Worm (Caenorhabditis elegans) whole organism, mixed stage, embryonic: Measurements from ENCODE around the gene pges-2.

Experiments
- M03D4.4 ChIP-seq: sonication (generic microtip); optimal IDR thresholded peaks from 2 replicates; lab custom pipeline; 2017; ENCODE audit warnings: mild to moderate bottlenecking, missing genetic modification characterization, missing compliant biosample characterization
- bed-3 ChIP-seq: fragments of 200-800 bp; sonication (Bioruptor generic); optimal IDR thresholded peaks from 3 replicates; lab custom pipeline; 2018; ENCODE audit warnings: mild to moderate bottlenecking, missing genetic modification characterization, moderate library complexity, missing compliant biosample characterization
- blmp-1 ChIP-seq: fragments of 150-350 bp; optimal IDR thresholded peaks from 2 replicates; lab custom pipeline; 2014; ENCODE audit warnings: missing biosample characterization, missing genetic modification characterization
- ceh-39 ChIP-seq: fragments of 150-350 bp; optimal IDR thresholded peaks from 2 replicates; lab custom pipeline; 2014; ENCODE audit warnings: missing biosample characterization, missing genetic modification characterization
- ceh-43 ChIP-seq: fragments of 200-800 bp; sonication (Bioruptor generic); optimal IDR thresholded peaks from 2 replicates; lab custom pipeline; 2018; ENCODE audit warnings: mild to moderate bottlenecking, missing genetic modification characterization, moderate library complexity, missing compliant biosample characterization
- ces-1 ChIP-seq: fragments of 150-350 bp; optimal IDR thresholded peaks from 2 replicates; lab custom pipeline; 2014; ENCODE audit warnings: missing biosample characterization, missing genetic modification reagents, missing genetic modification characterization
- drap-1 ChIP-seq: fragments of 200-800 bp; sonication (Bioruptor generic); optimal IDR thresholded peaks from 3 replicates; lab custom pipeline; 2018; ENCODE audit warnings: mild to moderate bottlenecking, missing genetic modification characterization, missing compliant biosample characterization
- elt-1 ChIP-seq: sonication (generic microtip); optimal IDR thresholded peaks from 2 replicates; lab custom pipeline; 2017; ENCODE audit warnings: missing genetic modification characterization, mild to moderate bottlenecking, missing compliant biosample characterization, antibody characterized with exemption, moderate library complexity, borderline replicate concordance; ENCODE audit not compliant: insufficient read depth
- elt-3 ChIP-seq: fragments of 150-350 bp; optimal IDR thresholded peaks from 2 replicates; lab custom pipeline; 2014; ENCODE audit warnings: missing biosample characterization, missing genetic modification characterization
- flh-1 ChIP-seq: fragments of 200-800 bp; sonication (Bioruptor generic); optimal IDR thresholded peaks from 2 replicates; lab custom pipeline; 2018; ENCODE audit warnings: mild to moderate bottlenecking, missing genetic modification characterization, moderate library complexity, missing compliant biosample characterization
- ham-2 ChIP-seq: fragments of 200-800 bp; sonication (Bioruptor generic); optimal IDR thresholded peaks from 2 replicates; lab custom pipeline; 2018; ENCODE audit warnings: mild to moderate bottlenecking, missing genetic modification characterization, missing compliant biosample characterization
- hlh-1 ChIP-seq: fragments of 150-350 bp; optimal IDR thresholded peaks from 2 replicates; lab custom pipeline; 2014; ENCODE audit warnings: missing biosample characterization, missing genetic modification reagents, missing genetic modification characterization
- lin-13 ChIP-seq: fragments of 150-350 bp; optimal IDR thresholded peaks from 2 replicates; lab custom pipeline; 2014; ENCODE audit warnings: missing biosample characterization, missing genetic modification characterization
- lsy-2 ChIP-seq: fragments of 150-350 bp; optimal IDR thresholded peaks from 2 replicates; lab custom pipeline; 2014; ENCODE audit warnings: missing biosample characterization, missing genetic modification characterization
- mab-5 ChIP-seq: fragments of 150-350 bp; optimal IDR thresholded peaks from 2 replicates; lab custom pipeline; 2014; ENCODE audit warnings: missing biosample characterization, missing genetic modification characterization
- mep-1 ChIP-seq: fragments of 150-350 bp; optimal IDR thresholded peaks from 2 replicates; lab custom pipeline; 2017; ENCODE audit warnings: missing biosample characterization, missing genetic modification reagents, missing genetic modification characterization, inconsistent platforms
- mls-2 ChIP-seq: sonication (generic microtip); optimal IDR thresholded peaks from 2 replicates; lab custom pipeline; 2016; ENCODE audit warnings: mild to moderate bottlenecking, missing genetic modification characterization, moderate library complexity, missing compliant biosample characterization
- nhr-12 ChIP-seq: fragments of 150-350 bp; optimal IDR thresholded peaks from 2 replicates; lab custom pipeline; 2014; ENCODE audit warnings: missing biosample characterization, missing genetic modification characterization
- nhr-237 ChIP-seq: fragments of 150-350 bp; optimal IDR thresholded peaks from 2 replicates; lab custom pipeline; 2014; ENCODE audit warnings: missing biosample characterization, missing genetic modification characterization
- nhr-28 ChIP-seq: fragments of 150-350 bp; optimal IDR thresholded peaks from 2 replicates; lab custom pipeline; 2014; ENCODE audit warnings: missing biosample characterization, missing genetic modification characterization
- pha-4 ChIP-seq: fragments of 150-350 bp; optimal IDR thresholded peaks from 2 replicates; lab custom pipeline; 2018; ENCODE audit warnings: missing biosample characterization, missing genetic modification reagents, missing genetic modification characterization
- sem-2 ChIP-seq: fragments of 200-800 bp; sonication (Bioruptor generic); optimal IDR thresholded peaks from 2 replicates; lab custom pipeline; 2018; ENCODE audit warnings: mild to moderate bottlenecking, missing genetic modification characterization, missing compliant biosample characterization
- snpc-4 ChIP-seq: fragments of 150-350 bp; optimal IDR thresholded peaks from 2 replicates; lab custom pipeline; 2014; ENCODE audit warnings: missing biosample characterization, missing genetic modification characterization
- sptf-1 ChIP-seq: sonication (generic microtip); optimal IDR thresholded peaks from 2 replicates; lab custom pipeline; 2017; ENCODE audit warnings: mild to moderate bottlenecking, missing genetic modification characterization, moderate library complexity, missing compliant biosample characterization
- tbx-8 ChIP-seq: fragments of 200-800 bp; sonication (Bioruptor generic); optimal IDR thresholded peaks from 2 replicates; lab custom pipeline; 2018; ENCODE audit warnings: mild to moderate bottlenecking, missing genetic modification characterization, moderate library complexity, missing compliant biosample characterization
- unc-120 ChIP-seq: sonication (generic microtip); optimal IDR thresholded peaks from 2 replicates; lab custom pipeline; 2017; ENCODE audit warnings: missing genetic modification characterization, missing compliant biosample characterization; ENCODE audit not compliant: poor library complexity, severe bottlenecking
- unc-39 ChIP-seq: fragments of 150-350 bp; optimal IDR thresholded peaks from 2 replicates; lab custom pipeline; 2014; ENCODE audit warnings: missing biosample characterization, missing genetic modification characterization
- unc-62 ChIP-seq: fragments of 150-350 bp; optimal IDR thresholded peaks from 2 replicates; lab custom pipeline; 2014; ENCODE audit warnings: missing biosample characterization, missing genetic modification reagents, missing genetic modification characterization
- zip-8 ChIP-seq: fragments of 150-350 bp; optimal IDR thresholded peaks from 2 replicates; lab custom pipeline; 2014; ENCODE audit warnings: missing biosample characterization, missing genetic modification characterization
- ztf-11 ChIP-seq: fragments of 150-350 bp; optimal IDR thresholded peaks from 2 replicates; lab custom pipeline; 2014; ENCODE audit warnings: missing biosample characterization, missing genetic modification characterization

The pges-2 gene

DNA sequence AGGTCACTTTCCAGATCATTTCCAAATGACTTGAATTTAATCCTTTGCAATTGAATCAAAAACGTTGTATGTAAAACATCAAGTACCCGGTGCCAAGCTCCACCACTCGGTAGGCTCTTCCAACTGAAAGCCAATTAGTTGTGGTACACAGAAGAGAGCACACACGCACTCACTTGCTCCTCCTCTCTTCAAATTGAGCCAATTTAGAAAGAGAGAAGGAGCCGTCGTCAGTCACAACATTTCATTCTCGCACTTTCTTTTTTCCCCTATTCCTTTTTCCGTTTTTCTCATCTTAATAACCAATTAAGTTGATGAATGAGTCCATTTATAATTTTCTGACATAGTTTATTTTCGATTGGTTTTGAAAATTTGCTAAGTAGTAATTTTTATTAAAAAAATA lies 30.7 kb upstream of the pges-2 start:
- TF ChIP-seq sptf-1 (tag; lab: Kevin White, UChicago) (no peak), ces-1 (GFP tag; lab: Kevin White, UChicago) (peak; percentile 73)

DNA sequence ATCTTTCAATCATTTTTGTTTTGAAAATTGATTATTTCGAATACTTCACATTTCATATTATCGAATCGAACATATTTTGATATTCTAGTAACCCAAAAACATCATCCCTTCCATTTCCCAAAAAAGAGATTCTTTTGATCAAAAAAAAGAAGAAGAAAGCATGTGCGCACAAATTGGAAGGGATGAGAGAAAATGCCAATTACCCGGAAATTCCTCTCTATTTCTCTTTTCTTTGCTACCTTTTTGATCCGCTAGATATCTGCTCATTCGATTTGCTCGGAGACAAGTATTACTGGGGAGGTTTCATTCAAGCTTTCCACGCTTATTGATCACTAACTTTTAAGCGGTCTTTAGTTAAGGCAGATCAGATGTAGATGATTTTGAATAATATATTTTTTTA lies 29.2 kb upstream of the pges-2 start:
- no peak for TF ChIP-seq ceh-39 (tag; lab: Kevin White, UChicago)
- no peak for TF ChIP-seq unc-120 (tag; lab: Kevin White, UChicago)
- no peak for TF ChIP-seq M03D4.4 (tag; lab: Kevin White, UChicago)
- TF ChIP-seq elt-3 (tag; lab: Kevin White, UChicago) = no peak
- TF ChIP-seq ces-1 (GFP tag; lab: Kevin White, UChicago) = peak; percentile 85
- TF ChIP-seq elt-1 (tag; lab: Kevin White, UChicago) = no peak
- no peak for TF ChIP-seq bed-3 (GFP tag; lab: Kevin White, UChicago)
- no peak for TF ChIP-seq unc-62 (GFP tag; lab: Kevin White, UChicago)

DNA sequence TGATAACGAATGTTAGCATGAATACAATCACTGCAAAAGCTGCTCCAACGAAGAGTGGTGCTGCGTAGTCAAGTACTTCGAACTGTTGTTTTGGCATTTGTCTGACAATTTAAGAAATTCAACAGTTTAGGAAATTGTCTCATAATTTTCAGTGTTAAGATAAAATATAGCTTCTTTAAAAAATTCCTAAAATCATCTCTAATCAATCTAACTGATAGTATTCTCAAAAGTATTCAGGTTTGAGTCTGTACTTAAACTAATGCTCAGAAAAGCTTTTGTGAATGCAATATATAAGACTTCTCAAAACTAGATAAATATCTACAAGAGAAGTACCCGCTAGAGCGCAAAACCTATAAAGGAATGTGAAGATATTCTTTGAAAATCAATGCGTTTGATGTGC lies 27.3 kb upstream of the pges-2 start, which contains the start of gene R10H10.4:
TSS of gene R10H10.4 (minus strand) at position 101 of the 400 bp plus-strand sequence.
- no peak for TF ChIP-seq nhr-28 (tag; lab: Kevin White, UChicago)
- TF ChIP-seq snpc-4 (tag; lab: Kevin White, UChicago) = no peak
- TF ChIP-seq blmp-1 (tag; lab: Kevin White, UChicago) = no peak
- no peak for TF ChIP-seq bed-3 (GFP tag; lab: Kevin White, UChicago)
- TF ChIP-seq hlh-1 = no peak
- TF ChIP-seq drap-1 (GFP tag; lab: Kevin White, UChicago) = no peak
- TF ChIP-seq mls-2 (tag; lab: Kevin White, UChicago) = no peak
- TF ChIP-seq sptf-1 (tag; lab: Kevin White, UChicago) = no peak
- TF ChIP-seq elt-1 (tag; lab: Kevin White, UChicago) = no peak
- TF ChIP-seq sem-2 = no peak
- no peak for TF ChIP-seq unc-62 (GFP tag; lab: Kevin White, UChicago)
- TF ChIP-seq lin-13 = no peak
- TF ChIP-seq pha-4 (tag; lab: Kevin White, UChicago) = no peak

DNA sequence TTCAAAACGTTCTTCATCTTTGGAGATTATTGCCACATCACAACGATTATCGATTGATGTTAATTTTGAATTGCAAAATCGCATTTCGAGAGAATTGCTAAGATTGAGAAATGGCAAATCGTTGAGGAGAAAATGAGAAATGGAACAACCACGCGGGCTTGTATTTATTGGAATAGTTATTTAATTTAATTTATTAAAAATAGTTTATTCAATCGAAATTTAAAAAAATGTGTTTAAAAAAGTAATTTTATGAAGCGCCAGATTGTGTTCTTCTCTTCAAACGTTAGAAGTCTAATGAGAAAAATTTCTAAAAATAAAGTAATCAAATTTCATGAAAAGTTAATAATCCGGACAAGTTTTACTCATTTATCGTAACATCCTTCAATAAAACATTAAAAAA lies 24.2 kb upstream of the pges-2 start, which contains the start of gene spe-26:
TSS of gene spe-26 (minus strand) at position 101 of the 400 bp plus-strand sequence.
- TF ChIP-seq elt-1 (tag; lab: Kevin White, UChicago) (no peak), ceh-39 (tag; lab: Kevin White, UChicago) (no peak), elt-3 (tag; lab: Kevin White, UChicago) (no peak), ceh-43 (GFP tag; lab: Kevin White, UChicago) (no peak), blmp-1 (tag; lab: Kevin White, UChicago) (no peak)

DNA sequence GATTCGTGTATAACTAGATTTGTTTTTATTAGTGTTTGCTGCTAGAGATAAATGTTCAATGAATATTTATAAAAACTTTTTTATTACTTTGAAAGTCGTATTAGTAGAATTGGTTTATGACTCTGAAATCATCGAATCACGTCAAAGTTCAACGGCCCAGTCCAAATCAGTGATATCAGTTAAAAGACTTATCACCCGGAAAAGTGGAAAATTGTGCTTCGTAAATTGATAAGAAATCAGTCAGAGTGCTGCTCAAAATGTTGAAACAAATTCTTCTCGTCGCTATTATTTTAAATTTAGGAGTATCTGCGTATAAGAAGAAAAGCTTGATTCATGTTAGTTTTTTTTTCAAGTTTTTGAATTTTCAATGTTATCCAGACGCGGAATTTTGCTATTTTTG lies 20.7 kb upstream of the pges-2 start, which contains the start of gene R10H10.3:
TSS of gene R10H10.3 (plus strand) at position 243 of the 400 bp plus-strand sequence.
- TF ChIP-seq elt-1 (tag; lab: Kevin White, UChicago) = no peak
- TF ChIP-seq nhr-12 (tag; lab: Kevin White, UChicago) = no peak
- TF ChIP-seq tbx-8 (GFP tag; lab: Kevin White, UChicago) = no peak
- no peak for TF ChIP-seq ceh-39 (tag; lab: Kevin White, UChicago)
- TF ChIP-seq blmp-1 (tag; lab: Kevin White, UChicago) = no peak
- no peak for TF ChIP-seq mab-5 (tag; lab: Kevin White, UChicago)
- TF ChIP-seq ham-2 (GFP tag; lab: Kevin White, UChicago) = no peak
- no peak for TF ChIP-seq zip-8

DNA sequence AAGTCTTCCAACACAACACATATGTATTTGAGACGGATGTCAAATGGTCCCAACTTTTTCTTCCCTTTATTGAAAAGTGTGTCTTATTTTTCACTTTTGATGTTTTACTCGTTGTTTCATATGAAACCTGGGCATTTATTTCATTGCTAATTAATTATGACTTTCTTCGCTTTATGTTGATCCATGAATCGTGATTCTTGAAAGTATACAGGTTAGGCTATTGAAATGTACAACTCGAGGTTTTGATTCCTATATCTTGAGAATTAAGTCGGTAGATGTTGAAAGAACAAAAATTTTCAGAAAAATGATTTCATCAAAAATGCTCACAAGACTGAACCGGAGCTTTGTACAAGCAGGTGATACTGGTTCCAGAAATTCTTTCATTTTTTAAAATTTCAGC lies 19.5 kb upstream of the pges-2 start, which contains the start of gene nfu-1:
TSS of gene nfu-1 (plus strand) at position 301 of the 400 bp plus-strand sequence.
- TF ChIP-seq ztf-11 (tag; lab: Kevin White, UChicago) = no peak
- no peak for TF ChIP-seq mep-1 (tag; lab: Kevin White, UChicago)
- TF ChIP-seq mls-2 (tag; lab: Kevin White, UChicago) = no peak
- no peak for TF ChIP-seq mab-5 (tag; lab: Kevin White, UChicago)
- no peak for TF ChIP-seq bed-3 (GFP tag; lab: Kevin White, UChicago)
- TF ChIP-seq flh-1 (GFP tag; lab: Kevin White, UChicago) = no peak
- TF ChIP-seq unc-39 = no peak
- TF ChIP-seq pha-4 (tag; lab: Kevin White, UChicago) = no peak
- TF ChIP-seq unc-120 (tag; lab: Kevin White, UChicago) = no peak
- TF ChIP-seq M03D4.4 (tag; lab: Kevin White, UChicago) = no peak
- no peak for TF ChIP-seq sptf-1 (tag; lab: Kevin White, UChicago)
- no peak for TF ChIP-seq drap-1 (GFP tag; lab: Kevin White, UChicago)
- no peak for TF ChIP-seq ham-2 (GFP tag; lab: Kevin White, UChicago)
- no peak for TF ChIP-seq ces-1 (GFP tag; lab: Kevin White, UChicago)
- no peak for TF ChIP-seq nhr-237
- TF ChIP-seq tbx-8 (GFP tag; lab: Kevin White, UChicago) = no peak
- no peak for TF ChIP-seq lsy-2
- no peak for TF ChIP-seq snpc-4 (tag; lab: Kevin White, UChicago)
- TF ChIP-seq, all 35 proteins: peak for 0
